Fruit fly (Drosophila melanogaster) whole organism, embryonic: Measurements from ENCODE around the gene CG32681.

Source experiments
- Atf6 ChIP-seq: fragments of 200-800 bp; sonication (Bioruptor generic); IDR thresholded peaks from 2 replicates; pipeline ENCODE4 v1.3.6; 2022; ENCODE audit warnings: missing biosample characterization, missing genetic modification characterization
- Bdp1 ChIP-seq: fragments of 200-800 bp; sonication (Bioruptor generic); optimal IDR thresholded peaks from 3 replicates; lab custom pipeline; 2016; ENCODE audit warnings: missing biosample characterization, missing genetic modification characterization
- CG10147 ChIP-seq: fragments of 200-800 bp; sonication (Bioruptor generic); optimal IDR thresholded peaks from 2 replicates; lab custom pipeline; 2019; ENCODE audit warnings: missing biosample characterization, mild to moderate bottlenecking, missing genetic modification characterization, moderate library complexity
- CG10209 ChIP-seq: fragments of 200-800 bp; sonication (Bioruptor generic); optimal IDR thresholded peaks from 3 replicates; lab custom pipeline; 2017; ENCODE audit warnings: missing biosample characterization, mild to moderate bottlenecking, missing genetic modification characterization, missing genetic modification reagents
- CG11696 ChIP-seq: fragments of 200-800 bp; sonication (Bioruptor generic); IDR thresholded peaks from 2 replicates; pipeline ENCODE4 v1.3.6; 2022; ENCODE audit warnings: missing biosample characterization, missing genetic modification characterization
- CG12219 ChIP-seq: fragments of 200-800 bp; sonication (Bioruptor generic); optimal IDR thresholded peaks from 3 replicates; lab custom pipeline; 2018; ENCODE audit warnings: missing biosample characterization, mild to moderate bottlenecking, missing genetic modification characterization
- CG12769 ChIP-seq: fragments of 200-800 bp; sonication (Bioruptor generic); optimal IDR thresholded peaks from 2 replicates; lab custom pipeline; 2019; ENCODE audit warnings: missing biosample characterization, mild to moderate bottlenecking, missing genetic modification characterization, moderate library complexity
- CG14667 ChIP-seq: fragments of 200-800 bp; sonication (Bioruptor generic); IDR thresholded peaks from 2 replicates; pipeline ENCODE4 v1.3.6; 2022; ENCODE audit warnings: missing biosample characterization, missing genetic modification characterization
- CG15073 ChIP-seq: fragments of 200-800 bp; sonication (Bioruptor generic); optimal IDR thresholded peaks from 2 replicates; lab custom pipeline; 2016; ENCODE audit warnings: missing biosample characterization, missing genetic modification characterization
- CG15696 ChIP-seq: fragments of 200-800 bp; sonication (Bioruptor generic); optimal IDR thresholded peaks from 2 replicates; lab custom pipeline; 2019; ENCODE audit warnings: missing biosample characterization, mild to moderate bottlenecking, missing genetic modification characterization, moderate library complexity
- CG17568 ChIP-seq: fragments of 200-800 bp; sonication (Bioruptor generic); optimal IDR thresholded peaks from 2 replicates; lab custom pipeline; 2018; ENCODE audit warnings: missing biosample characterization, mild to moderate bottlenecking, missing genetic modification characterization, moderate library complexity
- CG17612 ChIP-seq: fragments of 200-800 bp; sonication (Bioruptor generic); IDR thresholded peaks from 2 replicates; pipeline ENCODE4 v1.3.6; 2022; ENCODE audit warnings: missing biosample characterization, missing genetic modification characterization
- CG31224 ChIP-seq: fragments of 200-800 bp; sonication (Bioruptor generic); IDR thresholded peaks from 2 replicates; pipeline ENCODE4 v1.3.6; 2022; ENCODE audit warnings: missing biosample characterization, missing genetic modification characterization
- CG31365 ChIP-seq: fragments of 200-800 bp; sonication (Bioruptor generic); optimal IDR thresholded peaks from 2 replicates; lab custom pipeline; 2018; ENCODE audit warnings: missing biosample characterization, mild to moderate bottlenecking, missing genetic modification characterization
- CG31388 ChIP-seq: fragments of 200-800 bp; sonication (Bioruptor generic); optimal IDR thresholded peaks from 2 replicates; lab custom pipeline; 2016; ENCODE audit warnings: missing biosample characterization, missing genetic modification characterization
- CG32532 ChIP-seq: fragments of 200-800 bp; sonication (Bioruptor generic); IDR thresholded peaks from 2 replicates; pipeline ENCODE4 v1.3.6; 2022; ENCODE audit warnings: missing biosample characterization, missing genetic modification characterization
- CG3726 ChIP-seq: fragments of 200-800 bp; sonication (Bioruptor generic); IDR thresholded peaks from 3 replicates; pipeline ENCODE4, ENCODE4 v1.3.6; 2022; ENCODE audit warnings: missing biosample characterization, missing genetic modification characterization
- CG4707 ChIP-seq: fragments of 200-800 bp; sonication (Bioruptor generic); optimal IDR thresholded peaks from 2 replicates; lab custom pipeline; 2018; ENCODE audit warnings: missing biosample characterization, mild to moderate bottlenecking, missing genetic modification characterization, moderate library complexity
- CG6689 ChIP-seq: fragments of 200-800 bp; sonication (Bioruptor generic); IDR thresholded peaks from 2 replicates; pipeline ENCODE4 v1.3.6; 2022; ENCODE audit warnings: missing biosample characterization, missing genetic modification characterization
- CG6854 ChIP-seq: fragments of 200-800 bp; sonication (Bioruptor generic); optimal IDR thresholded peaks from 3 replicates; lab custom pipeline; 2017; ENCODE audit warnings: missing biosample characterization, mild to moderate bottlenecking, missing genetic modification characterization
- CG7987 ChIP-seq: fragments of 200-800 bp; sonication (Bioruptor generic); optimal IDR thresholded peaks from 2 replicates; lab custom pipeline; 2018; ENCODE audit warnings: missing biosample characterization, mild to moderate bottlenecking, missing genetic modification characterization, moderate library complexity
- CG9797 ChIP-seq: fragments of 200-800 bp; sonication (Bioruptor generic); optimal IDR thresholded peaks from 3 replicates; lab custom pipeline; 2018; ENCODE audit warnings: missing biosample characterization, mild to moderate bottlenecking, missing genetic modification characterization
- CoRest ChIP-seq: fragments of 200-800 bp; sonication (Bioruptor generic); optimal IDR thresholded peaks from 3 replicates; lab custom pipeline; 2018; ENCODE audit warnings: missing biosample characterization, mild to moderate bottlenecking, missing genetic modification characterization, moderate library complexity
- Fer3 ChIP-seq: fragments of 200-800 bp; sonication (Bioruptor generic); optimal IDR thresholded peaks from 2 replicates; lab custom pipeline; 2018; ENCODE audit warnings: missing biosample characterization, mild to moderate bottlenecking, missing genetic modification characterization, moderate library complexity
- Gsc ChIP-seq: fragments of 200-800 bp; sonication (Bioruptor generic); IDR thresholded peaks from 2 replicates; pipeline ENCODE4 v1.3.6; 2022; ENCODE audit warnings: missing biosample characterization, missing genetic modification characterization
- H15 ChIP-seq: fragments of 200-800 bp; sonication (Bioruptor generic); IDR thresholded peaks from 3 replicates; pipeline ENCODE4 v1.3.6; 2022; ENCODE audit warnings: missing biosample characterization, missing genetic modification characterization
- HLHmδ ChIP-seq: fragments of 200-800 bp; sonication (Bioruptor generic); optimal IDR thresholded peaks from 2 replicates; lab custom pipeline; 2018; ENCODE audit warnings: missing biosample characterization, mild to moderate bottlenecking, missing genetic modification characterization, moderate library complexity
- NC2β ChIP-seq: fragments of 200-800 bp; sonication (Bioruptor generic); optimal IDR thresholded peaks from 2 replicates; lab custom pipeline; 2016; ENCODE audit warnings: missing biosample characterization, missing genetic modification characterization
- Oli ChIP-seq: fragments of 200-800 bp; sonication (Bioruptor generic); optimal IDR thresholded peaks from 2 replicates; lab custom pipeline; 2018; ENCODE audit warnings: missing biosample characterization, mild to moderate bottlenecking, missing genetic modification characterization, moderate library complexity
- Taf1 ChIP-seq: fragments of 200-800 bp; sonication (Bioruptor generic); IDR thresholded peaks from 2 replicates; pipeline ENCODE4 v1.3.6; 2022; ENCODE audit warnings: missing biosample characterization, missing genetic modification characterization
- Vsx1 ChIP-seq: fragments of 200-800 bp; sonication (Bioruptor generic); optimal IDR thresholded peaks from 2 replicates; lab custom pipeline; 2017; ENCODE audit warnings: missing biosample characterization, mild to moderate bottlenecking, missing genetic modification characterization, missing genetic modification reagents
- abd-A ChIP-seq: fragments of 200-800 bp; sonication (Bioruptor generic); optimal IDR thresholded peaks from 3 replicates; lab custom pipeline; 2019; ENCODE audit warnings: missing biosample characterization, mild to moderate bottlenecking, missing genetic modification characterization, moderate library complexity
- ap ChIP-seq: fragments of 200-800 bp; sonication (Bioruptor generic); IDR thresholded peaks from 2 replicates; pipeline ENCODE4 v1.3.6; 2022; ENCODE audit warnings: missing biosample characterization, missing genetic modification characterization
- ash1 ChIP-seq: fragments of 200-800 bp; sonication (Bioruptor generic); optimal IDR thresholded peaks from 2 replicates; lab custom pipeline; 2018; ENCODE audit warnings: missing biosample characterization, mild to moderate bottlenecking, missing genetic modification characterization
- az2 ChIP-seq: fragments of 200-800 bp; sonication (Bioruptor generic); optimal IDR thresholded peaks from 3 replicates; lab custom pipeline; 2016; ENCODE audit warnings: missing biosample characterization, missing genetic modification characterization
- bcd ChIP-seq: fragments of 200-800 bp; sonication (Bioruptor generic); optimal IDR thresholded peaks from 2 replicates; lab custom pipeline; 2017; ENCODE audit warnings: missing biosample characterization, mild to moderate bottlenecking, missing genetic modification characterization
- croc ChIP-seq: fragments of 200-800 bp; sonication (Bioruptor generic); conservative IDR thresholded peaks from 3 replicates; pipeline ENCODE4 v1.3.6; 2022; ENCODE audit warnings: missing biosample characterization, missing genetic modification characterization
- dimm ChIP-seq: fragments of 200-800 bp; sonication (Bioruptor generic); IDR thresholded peaks from 2 replicates; pipeline ENCODE4 v1.3.6; 2022; ENCODE audit warnings: missing biosample characterization, missing genetic modification characterization
- eyg ChIP-seq: fragments of 200-800 bp; sonication (Bioruptor generic); optimal IDR thresholded peaks from 3 replicates; lab custom pipeline; 2016; ENCODE audit warnings: missing biosample characterization, missing genetic modification characterization
- gem ChIP-seq: fragments of 200-800 bp; sonication (Bioruptor generic); optimal IDR thresholded peaks from 2 replicates; lab custom pipeline; 2019; ENCODE audit warnings: missing biosample characterization, mild to moderate bottlenecking, missing genetic modification characterization, moderate library complexity
- jumu ChIP-seq: fragments of 200-800 bp; sonication (Bioruptor generic); optimal IDR thresholded peaks from 3 replicates; lab custom pipeline; 2016; ENCODE audit warnings: missing biosample characterization, missing genetic modification characterization
- knrl ChIP-seq: fragments of 200-800 bp; sonication (Bioruptor generic); IDR thresholded peaks from 3 replicates; pipeline ENCODE4 v1.3.6; 2022; ENCODE audit warnings: missing biosample characterization, missing genetic modification characterization; ENCODE audit not compliant: partially characterized antibody
- mld ChIP-seq: fragments of 200-800 bp; sonication (Bioruptor generic); IDR thresholded peaks from 3 replicates; pipeline ENCODE4 v1.3.6; 2022; ENCODE audit warnings: missing biosample characterization, missing genetic modification characterization; ENCODE audit not compliant: partially characterized antibody
- nmo ChIP-seq: fragments of 200-800 bp; sonication (Bioruptor generic); optimal IDR thresholded peaks from 2 replicates; lab custom pipeline; 2018; ENCODE audit warnings: missing biosample characterization, mild to moderate bottlenecking, missing genetic modification characterization, moderate library complexity
- pzg ChIP-seq: fragments of 200-800 bp; sonication (Bioruptor generic); optimal IDR thresholded peaks from 3 replicates; lab custom pipeline; 2018; ENCODE audit warnings: missing biosample characterization, mild to moderate bottlenecking, missing genetic modification characterization, moderate library complexity
- run ChIP-seq: fragments of 200-800 bp; sonication (Bioruptor generic); optimal IDR thresholded peaks from 3 replicates; lab custom pipeline; 2018; ENCODE audit warnings: missing biosample characterization, mild to moderate bottlenecking, missing genetic modification characterization
- so ChIP-seq: fragments of 200-800 bp; sonication (Bioruptor generic); IDR thresholded peaks from 3 replicates; pipeline ENCODE4 v1.3.6; 2022; ENCODE audit warnings: missing biosample characterization, missing genetic modification characterization
- stc ChIP-seq: fragments of 200-800 bp; sonication (Bioruptor generic); IDR thresholded peaks from 2 replicates; pipeline ENCODE4 v1.3.6; 2022; ENCODE audit warnings: missing biosample characterization, missing genetic modification characterization
- tna ChIP-seq: fragments of 200-800 bp; sonication (Bioruptor generic); IDR thresholded peaks from 2 replicates; pipeline ENCODE4 v1.3.6; 2022; ENCODE audit warnings: missing biosample characterization, missing genetic modification characterization; ENCODE audit not compliant: partially characterized antibody
- tx ChIP-seq: fragments of 200-800 bp; sonication (Bioruptor generic); optimal IDR thresholded peaks from 2 replicates; lab custom pipeline; 2016; ENCODE audit warnings: missing biosample characterization, missing genetic modification characterization

The CG32681 gene

DNA sequence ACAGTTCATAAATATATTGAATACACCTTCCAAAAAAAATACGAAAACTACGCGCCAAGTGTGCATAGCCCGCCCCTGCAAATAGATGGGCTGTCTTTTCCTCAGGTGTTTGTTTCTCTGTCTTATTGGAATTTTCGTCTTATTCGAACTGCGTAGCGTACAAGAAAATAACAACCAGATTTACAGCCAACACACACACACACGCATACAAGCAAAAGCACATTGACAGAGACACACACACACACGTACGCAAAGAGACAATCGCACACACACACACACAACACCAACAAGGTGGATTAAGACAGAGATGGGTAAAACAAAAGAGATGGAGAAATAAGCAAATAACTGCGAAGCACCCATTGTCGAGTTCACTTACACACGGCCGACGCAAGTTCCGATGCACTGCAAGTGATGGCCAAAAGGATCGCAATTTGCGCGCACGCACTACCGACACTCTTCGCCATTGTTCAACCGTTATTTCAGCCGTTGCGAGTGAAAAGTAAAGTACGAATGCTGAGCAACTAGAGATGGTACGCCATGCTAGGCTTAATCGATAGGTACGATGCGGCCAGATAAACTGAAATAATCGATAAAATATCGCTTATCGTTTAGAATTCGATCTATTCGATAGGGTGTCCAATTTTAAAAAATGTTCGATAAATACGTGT lies 15.3 kb downstream of the CG32681 start (continued):
- no peak for TF ChIP-seq CoRest (tag; lab: Kevin White, UChicago)
- peak; percentile 31 for TF ChIP-seq CG6854 (GFP tag; lab: Kevin White, UChicago)
- peak; percentile 42 for TF ChIP-seq nmo (GFP tag; lab: Kevin White, UChicago)
- no peak for TF ChIP-seq ash1 (GFP tag; lab: Kevin White, UChicago)
- TF ChIP-seq CG3726 (GFP tag; lab: Robert Waterston, UW): no peak
- no peak for TF ChIP-seq CG31365 (tag; lab: Kevin White, UChicago)
- TF ChIP-seq Bdp1: no peak
- no peak for TF ChIP-seq CG17612
- no peak for TF ChIP-seq Taf1
- peak; percentile 83 for TF ChIP-seq knrl (GFP tag; lab: Robert Waterston, UW)
- no peak for TF ChIP-seq Gsc (GFP tag; lab: Robert Waterston, UW)
- TF ChIP-seq Atf6: peak; percentile 18; the same call in 1 of the 2 replicates
- TF ChIP-seq CG17568: no peak
- no peak for TF ChIP-seq H15
- TF ChIP-seq dimm (GFP tag; lab: Robert Waterston, UW): no peak
- no peak for TF ChIP-seq Fer3 (tag; lab: Kevin White, UChicago)
- no peak for TF ChIP-seq run (tag; lab: Kevin White, UChicago)
- TF ChIP-seq CG10209: no peak
- no peak for TF ChIP-seq CG15073 (GFP tag; lab: Kevin White, UChicago)
- no peak for TF ChIP-seq jumu (GFP tag; lab: Kevin White, UChicago)
- no peak for TF ChIP-seq HLHmδ (GFP tag; lab: Kevin White, UChicago)
- no peak for TF ChIP-seq stc (GFP tag; lab: Robert Waterston, UW)
- TF ChIP-seq CG6689 (GFP tag; lab: Robert Waterston, UW): no peak
- TF ChIP-seq CG31388: no peak
- no peak for TF ChIP-seq CG31224 (GFP tag; lab: Robert Waterston, UW)
- TF ChIP-seq croc (GFP tag; lab: Robert Waterston, UW): no peak
- no peak for TF ChIP-seq CG14667
- TF ChIP-seq CG7987 (GFP tag; lab: Kevin White, UChicago): no peak
- TF ChIP-seq mld (GFP tag; lab: Robert Waterston, UW): peak; percentile 89
- TF ChIP-seq eyg (GFP tag; lab: Kevin White, UChicago): no peak
- TF ChIP-seq so: no peak
- peak; percentile 20 for TF ChIP-seq CG12769
- TF ChIP-seq CG9797 (GFP tag; lab: Kevin White, UChicago): peak; percentile 38
- peak; percentile 34 for TF ChIP-seq gem (tag; lab: Kevin White, UChicago)
- peak; percentile 58 for TF ChIP-seq CG15696 (tag; lab: Kevin White, UChicago)
- peak; percentile 11 for TF ChIP-seq abd-A
- no peak for TF ChIP-seq CG10147 (GFP tag; lab: Kevin White, UChicago)
- TF ChIP-seq bcd (GFP tag; lab: Kevin White, UChicago): peak; percentile 29
- TF ChIP-seq tx (GFP tag; lab: Kevin White, UChicago): no peak
- TF ChIP-seq CG32532: no peak
- no peak for TF ChIP-seq ap (GFP tag; lab: Robert Waterston, UW)
- TF ChIP-seq Oli: no peak
- TF ChIP-seq NC2β (GFP tag; lab: Kevin White, UChicago): no peak
- no peak for TF ChIP-seq CG11696 (GFP tag; lab: Robert Waterston, UW)
- no peak for TF ChIP-seq CG4707
- no peak for TF ChIP-seq CG12219 (GFP tag; lab: Kevin White, UChicago)
- no peak for TF ChIP-seq Vsx1
- peak; percentile 94 for TF ChIP-seq tna (GFP tag; lab: Robert Waterston, UW)
- TF ChIP-seq pzg: peak; percentile 79
- TF ChIP-seq az2 (GFP tag; lab: Kevin White, UChicago): no peak
